Fruit fly (Drosophila melanogaster): ENCODE measurements around the gene CG14419.

DNA sequence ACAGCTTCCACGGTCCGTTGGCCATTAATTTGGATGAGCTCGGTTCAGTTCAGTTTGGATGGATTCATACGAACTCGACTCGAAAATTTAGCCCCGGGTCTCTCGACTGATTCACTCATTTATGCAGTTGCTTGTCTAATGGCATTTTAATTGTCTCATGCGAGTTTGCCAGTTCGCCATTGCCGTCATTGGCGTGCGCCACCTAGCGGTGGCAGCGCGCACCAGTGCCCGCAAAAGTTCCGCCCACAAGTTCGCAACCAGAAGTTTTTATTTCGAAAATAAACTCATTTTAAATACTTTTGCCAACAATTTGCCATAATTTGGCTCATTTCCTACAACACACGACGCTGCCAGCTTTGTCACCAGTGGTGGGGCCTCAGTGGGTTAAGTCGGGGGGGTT lies 29.4 kb upstream of the CG14419 start:
- TF ChIP-seq CG11902 (GFP tag; optimal IDR thresholded peaks at IDR 0.05) (no peak), CG6854 (GFP tag; optimal IDR thresholded peaks at IDR 0.05) (no peak), CG11294 (GFP tag; IDR thresholded peaks at IDR 0.05) (no peak), CG16779 (tag; optimal IDR thresholded peaks at IDR 0.05) (no peak), CG10669 (GFP tag; optimal IDR thresholded peaks at IDR 0.05) (no peak), Lpt (GFP tag; optimal IDR thresholded peaks at IDR 0.05) (no peak), fd85E (GFP tag; optimal IDR thresholded peaks at IDR 0.05) (no peak)
